Worm (Caenorhabditis elegans): ENCODE data around the gene aexr-2.

The aexr-2 gene

DNA sequence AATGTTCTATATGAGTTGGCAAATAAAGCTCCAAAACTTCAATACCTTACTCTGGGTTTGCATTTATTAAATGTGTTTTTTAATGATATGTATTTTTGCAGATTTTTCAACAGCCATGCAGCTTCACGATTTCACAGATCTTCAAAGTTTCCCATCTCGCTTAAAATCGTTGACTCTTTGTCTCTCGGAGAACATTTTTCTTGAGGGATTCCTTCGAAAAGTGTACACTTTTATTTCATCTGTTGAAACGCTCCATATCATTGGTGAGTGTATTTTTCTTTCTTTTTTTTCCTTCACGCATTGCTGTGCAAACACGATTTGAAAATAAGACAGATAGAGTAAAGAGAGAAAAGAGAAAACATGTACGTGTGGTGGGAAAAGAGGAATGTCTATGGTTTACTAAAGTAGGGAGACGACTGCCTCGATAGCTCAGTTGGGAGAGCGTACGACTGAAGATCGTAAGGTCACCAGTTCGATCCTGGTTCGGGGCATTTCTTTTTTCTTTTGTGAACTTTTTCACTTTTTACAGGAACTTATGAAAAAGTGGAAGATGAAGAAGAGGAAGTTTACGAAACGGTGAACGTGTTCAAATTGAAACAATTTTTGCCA, 38.1 kb downstream of the aexr-2 start:
- peak; percentile 93 for TF ChIP-seq elt-2 (tag; optimal IDR thresholded peaks at IDR 0.05)
- TF ChIP-seq tbx-7 (tag; optimal IDR thresholded peaks at IDR 0.05), result peak; percentile 31
- peak; percentile 82 for TF ChIP-seq sox-2 (GFP tag; IDR thresholded peaks at IDR 0.05)
- TF ChIP-seq ceh-45 (GFP tag; IDR thresholded peaks at IDR 0.05), result peak; percentile 94
- TF ChIP-seq ceh-48 (tag; optimal IDR thresholded peaks at IDR 0.05), result peak; percentile 80
- peak; percentile 49 for TF ChIP-seq odd-2 (tag; optimal IDR thresholded peaks at IDR 0.05)
- peak; percentile 77 for TF ChIP-seq hlh-15 (tag; optimal IDR thresholded peaks at IDR 0.05)
- TF ChIP-seq nhr-11 (tag; optimal IDR thresholded peaks at IDR 0.05), result no peak
- TF ChIP-seq ceh-34 (tag; optimal IDR thresholded peaks at IDR 0.05), result peak; percentile 87
- TF ChIP-seq pqm-1 (tag; optimal IDR thresholded peaks at IDR 0.05), result peak; percentile 83
- peak; percentile 82 for TF ChIP-seq C38D4.7 (GFP tag; optimal IDR thresholded peaks at IDR 0.05)
- TF ChIP-seq ceh-19 (GFP tag; optimal IDR thresholded peaks at IDR 0.05), result peak; percentile 90
- peak; percentile 74 for TF ChIP-seq F13H6.1 (tag; optimal IDR thresholded peaks at IDR 0.05)
- peak; percentile 87 for TF ChIP-seq ttx-3 (tag; optimal IDR thresholded peaks at IDR 0.05)
- TF ChIP-seq che-1 (tag; optimal IDR thresholded peaks at IDR 0.05), result peak; percentile 88
- TF ChIP-seq dve-1 (tag; optimal IDR thresholded peaks at IDR 0.05), result peak; percentile 66
- peak; percentile 74 for TF ChIP-seq eyg-1 (tag; optimal IDR thresholded peaks at IDR 0.05)
- peak; percentile 85 for TF ChIP-seq madf-2 (tag; optimal IDR thresholded peaks at IDR 0.05)
- no peak for TF ChIP-seq pha-4 (tag; optimal IDR thresholded peaks at IDR 0.05)
- peak; percentile 81 for TF ChIP-seq ceh-14 (tag; optimal IDR thresholded peaks at IDR 0.05)
- TF ChIP-seq C08G9.2 (tag; optimal IDR thresholded peaks at IDR 0.05), result peak; percentile 77
- TF ChIP-seq nfya-1 (tag; optimal IDR thresholded peaks at IDR 0.05), result peak; percentile 44
- no peak for TF ChIP-seq elt-4 (tag; optimal IDR thresholded peaks at IDR 0.05)
- peak; percentile 67 for TF ChIP-seq fax-1 (tag; optimal IDR thresholded peaks at IDR 0.05)
- TF ChIP-seq dmd-4 (tag; optimal IDR thresholded peaks at IDR 0.05; ENCODE audit: borderline replicate concordance), result peak; percentile 87
- TF ChIP-seq unc-42 (tag; optimal IDR thresholded peaks at IDR 0.05), result peak; percentile 57
- peak; percentile 92 for TF ChIP-seq ref-2 (tag; optimal IDR thresholded peaks at IDR 0.05)
- TF ChIP-seq T23F11.4 (GFP tag; optimal IDR thresholded peaks at IDR 0.05), result peak; percentile 79
- TF ChIP-seq ztf-16 (tag; optimal IDR thresholded peaks at IDR 0.05), result peak; percentile 77
- peak; percentile 74 for TF ChIP-seq Y22D7AL.16 (tag; optimal IDR thresholded peaks at IDR 0.05)
- TF ChIP-seq mec-3 (tag; optimal IDR thresholded peaks at IDR 0.05; ENCODE audit: borderline replicate concordance), result no peak
- TF ChIP-seq unc-3 (GFP tag; conservative IDR thresholded peaks at IDR 0.05), result peak; percentile 89
- TF ChIP-seq unc-3 (tag; optimal IDR thresholded peaks at IDR 0.05), result peak; percentile 80
- TF ChIP-seq hlh-30 (tag; optimal IDR thresholded peaks at IDR 0.05; ENCODE audit: insufficient read depth), result peak; percentile 25
- peak; percentile 89 for TF ChIP-seq gmeb-2 (tag; optimal IDR thresholded peaks at IDR 0.05)
- peak; percentile 58 for TF ChIP-seq pag-3 (tag; optimal IDR thresholded peaks at IDR 0.05; ENCODE audit: borderline replicate concordance)
- peak; percentile 85 for TF ChIP-seq ceh-6 (GFP tag; optimal IDR thresholded peaks at IDR 0.05)
- peak; percentile 94 for TF ChIP-seq syd-9 (tag; optimal IDR thresholded peaks at IDR 0.05)
- TF ChIP-seq ama-1 (optimal IDR thresholded peaks at IDR 0.05), result no peak
- TF ChIP-seq ceh-31 (tag; optimal IDR thresholded peaks at IDR 0.05), result peak; percentile 54
- TF ChIP-seq ets-4 (tag; optimal IDR thresholded peaks at IDR 0.05), result peak; percentile 40
- peak; percentile 73 for TF ChIP-seq lim-6 (tag; optimal IDR thresholded peaks at IDR 0.05)
- peak; percentile 84 for TF ChIP-seq sox-4 (tag; optimal IDR thresholded peaks at IDR 0.05)
- no peak for TF ChIP-seq unc-55 (GFP tag; optimal IDR thresholded peaks at IDR 0.05)
- TF ChIP-seq ceh-30 (tag; optimal IDR thresholded peaks at IDR 0.05), result no peak
- TF ChIP-seq ahr-1 (tag; optimal IDR thresholded peaks at IDR 0.05), result peak; percentile 64
- peak; percentile 81 for TF ChIP-seq lin-11 (tag; optimal IDR thresholded peaks at IDR 0.05)
- TF ChIP-seq hlh-8 (tag; optimal IDR thresholded peaks at IDR 0.05), result peak; percentile 46
- TF ChIP-seq pat-9 (tag; optimal IDR thresholded peaks at IDR 0.05), result peak; percentile 85
- peak; percentile 83 for TF ChIP-seq K02D7.2 (tag; optimal IDR thresholded peaks at IDR 0.05)
- TF ChIP-seq tbx-2 (tag; optimal IDR thresholded peaks at IDR 0.05), result peak; percentile 79
- TF ChIP-seq fkh-10 (GFP tag; optimal IDR thresholded peaks at IDR 0.05), result peak; percentile 81
